Worm (Caenorhabditis elegans) whole organism, midembryonic: ENCODE data around the gene C32B5.7.
"Not testable (repeated sequence)": the region's sequence is repeated elsewhere in the genome, so short reads cannot be mapped to it uniquely, and the experiment has no call there.

Experiments
- T22C8.4 ChIP-seq: fragments of 200-800 bp; sonication (Bioruptor generic); IDR thresholded peaks from 2 replicates; pipeline ENCODE4 v1.3.6; 2022; ENCODE audit warnings: missing genetic modification characterization, missing compliant biosample characterization
- cog-1 ChIP-seq: sonication (generic microtip); optimal IDR thresholded peaks from 2 replicates; lab custom pipeline; 2016; ENCODE audit warnings: missing genetic modification characterization, missing compliant biosample characterization
- flt-1 ChIP-seq: fragments of 200-800 bp; sonication (Bioruptor generic); IDR thresholded peaks from 2 replicates; pipeline ENCODE4 v1.3.6; 2022; ENCODE audit warnings: missing genetic modification characterization, missing compliant biosample characterization
- klf-2 ChIP-seq: fragments of 200-800 bp; sonication (Bioruptor generic); conservative IDR thresholded peaks from 2 replicates; pipeline ENCODE4 v1.3.6; 2022; ENCODE audit warnings: missing genetic modification reagents, missing genetic modification characterization, missing compliant biosample characterization
- med-1 ChIP-seq: sonication (generic microtip); optimal IDR thresholded peaks from 2 replicates; lab custom pipeline; 2017; ENCODE audit warnings: missing genetic modification characterization, mild to moderate bottlenecking, missing compliant biosample characterization, antibody characterized with exemption, missing genetic modification reagents; ENCODE audit not compliant: insufficient read depth
- ref-1 ChIP-seq: fragments of 200-800 bp; sonication (Bioruptor generic); conservative IDR thresholded peaks from 2 replicates; pipeline ENCODE4 v1.3.6; 2022; ENCODE audit warnings: missing genetic modification reagents, missing genetic modification characterization, missing compliant biosample characterization
- tab-1 ChIP-seq: fragments of 200-800 bp; sonication (Bioruptor generic); IDR thresholded peaks from 2 replicates; pipeline ENCODE4 v1.3.6; 2022; ENCODE audit warnings: missing genetic modification characterization, missing compliant biosample characterization
- ztf-23 ChIP-seq: fragments of 200-800 bp; sonication (Bioruptor generic); IDR thresholded peaks from 2 replicates; pipeline ENCODE4 v1.3.6; 2022; ENCODE audit warnings: missing genetic modification reagents, missing genetic modification characterization, missing compliant biosample characterization
- ztf-29 ChIP-seq: fragments of 200-800 bp; sonication (Bioruptor generic); IDR thresholded peaks from 2 replicates; pipeline ENCODE4 v1.3.6; 2022; ENCODE audit warnings: missing genetic modification reagents, missing genetic modification characterization, missing compliant biosample characterization

Gene C32B5.7

ce11 chrII:988437-988836 lies 28.1 kb downstream of the C32B5.7 start, which contains the start of gene fbxc-39:
Gene fbxc-39, plus strand, starts transcription at chrII:988737.
- TF ChIP-seq cog-1 (tag; lab: Kevin White, UChicago) (no peak), klf-2 (GFP tag; lab: Robert Waterston, UW) (no peak), T22C8.4 (GFP tag; lab: Robert Waterston, UW) (no peak), ztf-29 (GFP tag; lab: Robert Waterston, UW) (no peak), tab-1 (no peak), med-1 (GFP tag; lab: Kevin White, UChicago) (no peak), ref-1 (GFP tag; lab: Robert Waterston, UW) (no peak), ztf-23 (GFP tag; lab: Robert Waterston, UW) (no peak), flt-1 (GFP tag; lab: Robert Waterston, UW) (no peak)

- TF ChIP-seq T22C8.4 (GFP tag; lab: Robert Waterston, UW) (no peak), flt-1 (GFP tag; lab: Robert Waterston, UW) (no peak), klf-2 (GFP tag; lab: Robert Waterston, UW) (no peak), cog-1 (tag; lab: Kevin White, UChicago) (no peak), tab-1 (no peak), ztf-29 (GFP tag; lab: Robert Waterston, UW) (no peak), ztf-23 (GFP tag; lab: Robert Waterston, UW) (no peak)
Measured at ce11 chrII:991300-991699, 31.0 kb downstream of the C32B5.7 start, which contains the start of gene fbxc-42. Gene fbxc-42, plus strand, starts transcription at chrII:991600.

ce11 chrII:994231-994630 lies 33.9 kb downstream of the C32B5.7 start, which contains the start of gene F45D11.7:
Gene F45D11.7, plus strand, starts transcription at chrII:994531.
- TF ChIP-seq ref-1, flt-1, T22C8.4 (GFP tag; lab: Robert Waterston, UW): not testable (repeated sequence)

ce11 chrII:996112-996511 lies 35.8 kb downstream of the C32B5.7 start, which contains the start of gene F45D11.11:
Gene F45D11.11, minus strand, starts transcription at chrII:996212.
- not testable (repeated sequence) for TF ChIP-seq klf-2, ztf-29, ztf-23 (GFP tag; lab: Robert Waterston, UW)

- TF ChIP-seq T22C8.4 (GFP tag; lab: Robert Waterston, UW) (no peak), klf-2 (GFP tag; lab: Robert Waterston, UW) (no peak), ztf-23 (GFP tag; lab: Robert Waterston, UW) (no peak), flt-1 (GFP tag; lab: Robert Waterston, UW) (no peak), cog-1 (tag; lab: Kevin White, UChicago) (no peak), ztf-29 (GFP tag; lab: Robert Waterston, UW) (no peak), tab-1 (no peak), ref-1 (GFP tag; lab: Robert Waterston, UW) (no peak), med-1 (GFP tag; lab: Kevin White, UChicago) (no peak)
Measured at ce11 chrII:999493-999892, 39.2 kb downstream of the C32B5.7 start, which contains the start of gene fbxb-29. Gene fbxb-29, minus strand, starts transcription at chrII:999593.

ce11 chrII:1001351-1001750 lies 41.0 kb downstream of the C32B5.7 start, which contains the start of the genes fbxb-30 and F45D11.5:
Gene fbxb-30, minus strand, starts transcription at chrII:1001451.
Gene F45D11.5, plus strand, starts transcription at chrII:1001702.
- TF ChIP-seq ref-1 (GFP tag; lab: Robert Waterston, UW) (no peak), T22C8.4 (GFP tag; lab: Robert Waterston, UW) (no peak), tab-1 (no peak), ztf-29 (GFP tag; lab: Robert Waterston, UW) (no peak), klf-2 (GFP tag; lab: Robert Waterston, UW) (no peak), med-1 (GFP tag; lab: Kevin White, UChicago) (no peak), ztf-23 (GFP tag; lab: Robert Waterston, UW) (no peak), flt-1 (GFP tag; lab: Robert Waterston, UW) (no peak), cog-1 (tag; lab: Kevin White, UChicago) (no peak)

- TF ChIP-seq T22C8.4 (GFP tag; lab: Robert Waterston, UW); tab-1; ztf-29 (GFP tag; lab: Robert Waterston, UW): not testable (repeated sequence)
Measured at ce11 chrII:1006375-1006774, 46.0 kb downstream of the C32B5.7 start, which contains the start of gene F45D11.14. Gene F45D11.14, minus strand, starts transcription at chrII:1006475.
